Fruit fly (Drosophila melanogaster) whole organism, prepupa: Measurements from ENCODE around the gene Rpn1.

Source experiments
- CG6276 ChIP-seq: fragments of 200-800 bp; sonication (Bioruptor generic); optimal IDR thresholded peaks from 2 replicates; lab custom pipeline; 2017; ENCODE audit warnings: missing biosample characterization, mild to moderate bottlenecking, missing genetic modification characterization
- CG6792 ChIP-seq: fragments of 200-800 bp; sonication (Bioruptor generic); optimal IDR thresholded peaks from 3 replicates; lab custom pipeline; 2016; ENCODE audit warnings: missing biosample characterization, missing genetic modification characterization
- CG6808 ChIP-seq: fragments of 200-800 bp; sonication (Bioruptor generic); optimal IDR thresholded peaks from 3 replicates; lab custom pipeline; 2017; ENCODE audit warnings: missing biosample characterization, missing genetic modification characterization, mild to moderate bottlenecking, moderate library complexity, missing genetic modification reagents
- CG6854 ChIP-seq: fragments of 200-800 bp; sonication (Bioruptor generic); optimal IDR thresholded peaks from 2 replicates; lab custom pipeline; 2017; ENCODE audit warnings: missing biosample characterization, mild to moderate bottlenecking, missing genetic modification characterization
- CG8632 ChIP-seq: fragments of 200-800 bp; sonication (Bioruptor generic); optimal IDR thresholded peaks from 3 replicates; lab custom pipeline; 2016; ENCODE audit warnings: missing biosample characterization, missing genetic modification characterization
- Gug ChIP-seq: fragments of 200-800 bp; sonication (Bioruptor generic); IDR thresholded peaks from 2 replicates; pipeline ENCODE4 v1.3.6; 2022; ENCODE audit warnings: missing biosample characterization, missing genetic modification characterization
- Hr39 ChIP-seq: fragments of 200-800 bp; sonication (Bioruptor generic); optimal IDR thresholded peaks from 2 replicates; lab custom pipeline; 2016; ENCODE audit warnings: missing biosample characterization, missing genetic modification characterization
- pdm3 ChIP-seq: fragments of 200-800 bp; sonication (Bioruptor generic); optimal IDR thresholded peaks from 3 replicates; lab custom pipeline; 2016; ENCODE audit warnings: missing biosample characterization, missing genetic modification characterization

dm6 chr3L:19909234-19910053 lies 5.4 kb upstream of the Rpn1 start:
- TF ChIP-seq pdm3 (GFP tag; lab: Kevin White, UChicago) = no peak
- TF ChIP-seq CG6276 = no peak
- TF ChIP-seq CG6808 (GFP tag; lab: Kevin White, UChicago) = no peak
- TF ChIP-seq Hr39 = no peak
- TF ChIP-seq CG6854 (GFP tag; lab: Kevin White, UChicago) = no peak
- no peak for TF ChIP-seq CG8632 (GFP tag; lab: Kevin White, UChicago)
- peak; percentile 5 for TF ChIP-seq CG6792 (GFP tag; lab: Kevin White, UChicago)
- no peak for TF ChIP-seq Gug (GFP tag; lab: Robert Waterston, UW)
